Worm (Caenorhabditis elegans): ENCODE data around the gene ZK938.10.

ce11 chrII:9872961-9873360 lies 22.1 kb upstream of the ZK938.10 start, which contains the start of gene chil-8:
- TF ChIP-seq him-1 (tag; optimal IDR thresholded peaks at IDR 0.05), result no peak
- TF ChIP-seq W03F9.2 (tag; optimal IDR thresholded peaks at IDR 0.05), result no peak
- TF ChIP-seq dao-5 (tag; optimal IDR thresholded peaks at IDR 0.05), result no peak
